Worm (Caenorhabditis elegans) whole organism, L2 larva: ENCODE data around the gene C51E3.10.

ENCODE experiments used
- aly-2 ChIP-seq: fragments of 150-350 bp; optimal IDR thresholded peaks from 2 replicates; lab custom pipeline; 2014; ENCODE audit warnings: missing biosample characterization, missing genetic modification characterization
- blmp-1 ChIP-seq: sonication (generic microtip); optimal IDR thresholded peaks from 2 replicates; lab custom pipeline; 2017; ENCODE audit warnings: missing genetic modification characterization, mild to moderate bottlenecking, missing compliant biosample characterization, antibody characterized with exemption, moderate library complexity; ENCODE audit not compliant: insufficient read depth
- mdl-1 ChIP-seq, 2 experiments: fragments of 150-350 bp in 1 of 2; sonication (generic microtip) in 1 of 2; optimal IDR thresholded peaks; 2 replicates each; lab custom pipeline; 2017; ENCODE audit warnings: missing biosample characterization in 2 of 2, missing genetic modification characterization in 2 of 2
- nhr-10 ChIP-seq: sonication (generic microtip); optimal IDR thresholded peaks from 2 replicates; lab custom pipeline; 2017; ENCODE audit warnings: missing biosample characterization, missing genetic modification characterization
- nhr-12 ChIP-seq: fragments of 150-350 bp; optimal IDR thresholded peaks from 2 replicates; lab custom pipeline; 2014; ENCODE audit warnings: missing biosample characterization, missing genetic modification characterization
- nhr-23 ChIP-seq: fragments of 150-350 bp; optimal IDR thresholded peaks from 2 replicates; lab custom pipeline; 2014; ENCODE audit warnings: missing biosample characterization, missing genetic modification reagents, missing genetic modification characterization
- nhr-237 ChIP-seq: fragments of 150-350 bp; optimal IDR thresholded peaks from 2 replicates; lab custom pipeline; 2014; ENCODE audit warnings: missing biosample characterization, missing genetic modification characterization
- unc-62 ChIP-seq: fragments of 150-350 bp; optimal IDR thresholded peaks from 2 replicates; lab custom pipeline; 2014; ENCODE audit warnings: missing biosample characterization, missing genetic modification reagents, missing genetic modification characterization
- ztf-11 ChIP-seq: sonication (generic microtip); optimal IDR thresholded peaks from 2 replicates; lab custom pipeline; 2017; ENCODE audit warnings: missing biosample characterization, missing genetic modification characterization
- ztf-4 ChIP-seq: fragments of 150-350 bp; optimal IDR thresholded peaks from 2 replicates; lab custom pipeline; 2014; ENCODE audit warnings: missing biosample characterization, missing genetic modification characterization

DNA sequence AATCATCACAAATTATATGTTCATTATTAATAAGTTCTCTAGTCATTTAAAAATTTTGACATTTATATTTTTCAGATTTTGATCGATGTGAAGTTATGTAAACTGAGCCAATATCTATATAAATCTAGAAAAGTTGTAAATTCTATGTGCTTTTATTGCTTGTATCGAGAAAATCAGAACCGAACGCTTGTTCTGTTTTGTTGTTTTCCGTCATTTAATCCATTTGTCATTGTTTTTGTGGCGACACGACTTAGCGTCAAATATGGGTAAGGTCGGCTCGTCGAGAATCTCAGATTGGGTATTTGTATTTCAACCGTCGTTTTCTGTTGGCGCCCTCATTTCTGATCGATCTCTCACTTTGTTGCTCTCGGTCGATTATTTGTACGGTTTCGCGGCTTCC lies 46.6 kb downstream of the C51E3.10 start, which contains the start of gene cht-5:
- TF ChIP-seq nhr-237 (tag; lab: Kevin White, UChicago) (no peak), nhr-23 (tag; lab: Kevin White, UChicago) (no peak), ztf-4 (tag; lab: Kevin White, UChicago) (no peak), nhr-10 (no peak), aly-2 (tag; lab: Kevin White, UChicago) (no peak), mdl-1 (tag; optimal IDR thresholded peaks at IDR 0.05; lab: Kevin White, UChicago) (no peak), nhr-12 (tag; lab: Kevin White, UChicago) (no peak), ztf-11 (tag; lab: Kevin White, UChicago) (no peak), unc-62 (GFP tag; lab: Kevin White, UChicago) (no peak), blmp-1 (no peak)
